Worm (Caenorhabditis elegans): Measurements from ENCODE around the gene vap-1.
A peak's percentile ranks its signal among the peaks of the same experiment; 100 is the strongest.

vap-1 gene

DNA sequence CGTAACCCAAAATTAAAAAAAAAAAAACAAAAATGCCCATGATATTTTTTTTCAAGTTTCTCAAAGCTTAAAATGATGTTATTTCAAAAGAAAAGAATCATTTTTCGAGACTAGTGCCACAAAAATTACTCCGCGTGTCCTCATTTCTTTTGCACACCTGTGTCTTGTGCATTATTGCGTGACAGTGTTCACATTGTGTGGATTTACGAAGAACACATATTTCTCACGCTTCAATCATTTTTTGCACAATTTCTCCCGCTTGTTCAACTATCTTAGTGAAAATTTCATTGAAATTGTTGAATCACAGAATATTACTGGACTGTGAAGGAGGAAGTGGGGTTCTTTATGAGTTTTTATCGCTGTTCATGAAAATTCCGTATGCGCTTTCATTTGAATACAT, 12.5 kb upstream of the vap-1 start (continued):
- TF ChIP-seq ceh-20 (GFP tag; IDR thresholded peaks at IDR 0.05) (no peak), R02D3.7 (tag; optimal IDR thresholded peaks at IDR 0.05) (peak; percentile 59), nhr-10 (tag; optimal IDR thresholded peaks at IDR 0.05) (no peak), madf-9 (GFP tag; conservative IDR thresholded peaks at IDR 0.05) (no peak), lsy-2 (tag; optimal IDR thresholded peaks at IDR 0.05) (no peak), lin-15B (tag; optimal IDR thresholded peaks at IDR 0.05) (no peak), hlh-30 (tag; optimal IDR thresholded peaks at IDR 0.05; ENCODE audit: insufficient read depth) (peak; percentile 1), nhr-28 (tag; optimal IDR thresholded peaks at IDR 0.05) (no peak), zip-2 (tag; optimal IDR thresholded peaks at IDR 0.05) (no peak)

DNA sequence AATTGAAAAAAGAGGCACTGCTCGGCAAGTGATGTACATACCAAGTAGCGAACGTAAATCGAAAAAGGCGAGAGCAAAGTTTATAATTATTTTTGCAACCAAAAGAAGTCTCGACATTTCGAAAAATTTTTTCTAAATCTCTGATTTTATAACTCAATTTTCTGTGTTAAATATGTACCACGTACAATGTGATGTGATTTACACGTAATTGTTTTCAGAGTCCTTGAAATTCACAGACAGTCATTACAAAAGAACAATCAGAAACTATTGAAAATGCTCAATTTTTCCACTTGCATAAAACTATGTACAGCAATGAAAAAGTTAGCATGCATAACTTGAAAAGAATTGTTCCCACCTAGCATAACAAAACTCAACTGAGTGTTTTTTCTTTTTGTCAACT, 6.7 kb upstream of the vap-1 start:
- TF ChIP-seq Y5F2A.4 (GFP tag; optimal IDR thresholded peaks at IDR 0.05) (no peak), jun-1 (tag; optimal IDR thresholded peaks at IDR 0.05) (no peak), unc-62 (GFP tag; optimal IDR thresholded peaks at IDR 0.05 in 1 of 2) (peak in 1 of 2 experiments; percentile 91), unc-62 (tag; optimal IDR thresholded peaks at IDR 0.05) (no peak), F26F4.8 (GFP tag; conservative IDR thresholded peaks at IDR 0.05) (no peak), gei-8 (GFP tag; optimal IDR thresholded peaks at IDR 0.05) (no peak)

DNA sequence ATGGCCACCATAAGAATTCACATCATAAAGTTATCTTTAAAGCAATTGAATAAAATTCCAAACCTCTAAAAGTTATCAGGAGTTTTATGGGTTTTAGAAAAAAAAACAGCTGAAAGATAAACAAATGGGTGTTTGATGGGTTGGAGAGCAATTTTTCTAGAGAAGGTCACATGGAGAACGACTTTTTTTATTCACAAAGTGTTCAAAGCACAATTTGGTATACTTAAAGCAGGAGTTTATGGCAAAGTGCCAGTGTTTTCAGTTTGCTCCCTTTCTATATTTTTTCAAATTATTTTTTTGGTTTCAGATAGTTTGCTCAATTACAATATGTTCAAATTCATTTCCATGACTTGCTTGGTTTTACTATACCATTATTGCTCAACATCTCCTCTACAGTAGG, 4.9 kb upstream of the vap-1 start, which contains the start of gene F11C7.6:
F11C7.6 (plus strand) TSS at position 301 of the 400 bp plus-strand sequence.
- TF ChIP-seq vab-7 (GFP tag; IDR thresholded peaks at IDR 0.05): no peak
- TF ChIP-seq php-3 (GFP tag; IDR thresholded peaks at IDR 0.05): peak; percentile 42; the same call in 1 of the 2 replicates
- peak in 1 of 2 experiments; percentile 49 for TF ChIP-seq unc-62 (GFP tag; optimal IDR thresholded peaks at IDR 0.05 in 1 of 2)
- no peak for TF ChIP-seq unc-62 (tag; optimal IDR thresholded peaks at IDR 0.05)
- TF ChIP-seq hlh-11 (tag; optimal IDR thresholded peaks at IDR 0.05): no peak
- no peak for TF ChIP-seq ces-1 (GFP tag; optimal IDR thresholded peaks at IDR 0.05)
- TF ChIP-seq dve-1 (tag; optimal IDR thresholded peaks at IDR 0.05; ENCODE audit: insufficient read depth): peak; percentile 36

DNA sequence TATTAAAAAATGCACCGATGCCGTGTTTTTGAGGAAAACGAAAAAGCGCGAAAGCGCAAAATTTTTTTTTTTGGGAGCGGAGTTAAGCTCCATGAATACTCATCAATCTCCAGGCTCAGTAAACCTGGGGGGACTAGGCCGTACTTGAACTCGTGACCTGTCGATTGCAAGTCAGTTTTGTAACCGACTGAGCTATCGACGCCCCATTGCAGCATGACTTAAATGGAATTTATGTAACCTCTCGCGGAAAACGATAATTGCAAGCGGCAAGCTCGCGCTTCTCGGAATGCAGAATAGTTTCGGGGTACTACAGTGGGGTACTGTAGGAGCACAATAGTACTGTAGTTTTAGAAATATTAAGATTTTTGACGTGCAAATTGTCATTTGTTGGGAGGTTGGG, 4.1 kb upstream of the vap-1 start:
- TF ChIP-seq aha-1 (tag) (peak; percentile 44), madf-9 (GFP tag; conservative IDR thresholded peaks at IDR 0.05) (0 out of 2 replicates have a peak, but pooled peaks have one; percentile 5), snpc-1.2 (GFP tag; IDR thresholded peaks at IDR 0.05) (0 out of 2 replicates have a peak, but pooled peaks have one; percentile 34), cey-2 (tag; optimal IDR thresholded peaks at IDR 0.05; ENCODE audit: borderline replicate concordance, insufficient read depth) (no peak), dmd-6 (GFP tag; IDR thresholded peaks at IDR 0.05) (0 out of 2 replicates have a peak, but pooled peaks have one; percentile 11), egl-43 (GFP tag; IDR thresholded peaks at IDR 0.05) (peak; percentile 36; the same call in 1 of the 2 replicates), lim-7 (GFP tag; IDR thresholded peaks at IDR 0.05) (peak; percentile 61; the same call in 1 of the 2 replicates), ZK546.5 (tag; optimal IDR thresholded peaks at IDR 0.05) (no peak), ces-1 (GFP tag; optimal IDR thresholded peaks at IDR 0.05) (no peak), spr-1 (tag; optimal IDR thresholded peaks at IDR 0.05) (no peak)

DNA sequence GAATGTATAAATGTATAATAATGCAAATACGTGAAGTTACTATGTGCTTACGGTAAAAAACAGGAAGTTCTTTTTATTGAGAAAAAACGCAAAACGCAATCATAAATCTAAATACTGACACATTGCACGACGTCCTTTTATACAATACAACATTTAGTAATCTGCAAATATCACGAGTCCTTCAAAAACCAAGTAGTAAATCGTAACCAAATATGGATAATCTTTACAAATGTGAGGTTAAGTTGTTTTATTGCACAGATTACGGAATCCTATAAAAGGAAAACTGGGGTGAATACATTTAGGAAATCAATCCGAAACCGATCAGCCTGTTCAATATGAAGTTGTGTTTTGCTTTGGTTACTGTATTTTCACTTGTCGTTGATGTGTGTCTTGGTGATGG, 1.9 kb upstream of the vap-1 start, which contains the start of gene F11C7.7:
F11C7.7 (plus strand) TSS at position 301 of the 400 bp plus-strand sequence.
- TF ChIP-seq snpc-4 (tag; optimal IDR thresholded peaks at IDR 0.05) (no peak), lir-3 (tag; optimal IDR thresholded peaks at IDR 0.05) (no peak)

DNA sequence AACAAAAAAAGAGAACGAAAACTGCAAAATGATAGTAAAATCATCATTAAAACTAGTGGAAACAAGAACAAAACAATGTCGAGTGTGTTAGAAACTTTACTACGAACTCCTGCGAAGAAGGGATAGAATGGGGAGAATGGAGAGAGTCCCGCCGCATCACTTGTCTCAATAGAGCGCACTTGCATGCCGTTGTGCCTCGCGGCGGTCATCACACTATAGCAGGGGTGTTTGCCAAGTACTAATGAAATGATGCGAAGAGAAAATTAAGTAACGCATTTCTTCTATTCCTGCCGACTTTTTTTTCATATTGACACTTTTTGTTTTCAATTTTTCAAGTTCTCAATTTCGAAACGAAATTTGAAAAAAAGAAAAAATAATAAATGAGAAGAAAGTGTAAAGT, 4.2 kb downstream of the vap-1 start:
- TF ChIP-seq mdt-29 (GFP tag; IDR thresholded peaks at IDR 0.05): no peak
- peak; percentile 50 for TF ChIP-seq dpl-1 (GFP tag; optimal IDR thresholded peaks at IDR 0.05)
- TF ChIP-seq aha-1 (tag): peak; percentile 87
- TF ChIP-seq hlh-30 (tag; optimal IDR thresholded peaks at IDR 0.05; ENCODE audit: insufficient read depth): peak; percentile 89
- peak; percentile 46; the same call in 1 of the 2 replicates for TF ChIP-seq ceh-20 (GFP tag; IDR thresholded peaks at IDR 0.05)
- TF ChIP-seq nhr-42 (GFP tag; IDR thresholded peaks at IDR 0.05): no peak
- TF ChIP-seq ztf-11 (tag; optimal IDR thresholded peaks at IDR 0.05): no peak
- TF ChIP-seq unc-39 (tag; optimal IDR thresholded peaks at IDR 0.05): no peak
- peak in 1 of 2 experiments; percentile 70 for TF ChIP-seq mdl-1 (tag; optimal IDR thresholded peaks at IDR 0.05)
- TF ChIP-seq unc-62 (GFP tag; optimal IDR thresholded peaks at IDR 0.05 in 1 of 2): peak in 1 of 2 experiments; percentile 76
- TF ChIP-seq unc-62 (tag; optimal IDR thresholded peaks at IDR 0.05): no peak
- TF ChIP-seq unc-130 (GFP tag; optimal IDR thresholded peaks at IDR 0.05): no peak
- peak in 1 of 2 experiments; percentile 33 for TF ChIP-seq daf-16 (GFP tag; optimal IDR thresholded peaks at IDR 0.05)
- TF ChIP-seq daf-16 (tag; optimal IDR thresholded peaks at IDR 0.05): peak; percentile 55
- no peak for TF ChIP-seq fkh-10 (GFP tag; optimal IDR thresholded peaks at IDR 0.05)
- peak; percentile 80 for TF ChIP-seq hmg-1.1 (GFP tag; IDR thresholded peaks at IDR 0.05)
- no peak for TF ChIP-seq lin-15B (tag; optimal IDR thresholded peaks at IDR 0.05)
- TF ChIP-seq T26A8.4 (GFP tag; IDR thresholded peaks at IDR 0.05): 0 out of 2 replicates have a peak, but pooled peaks have one; percentile 18
